Fruit fly (Drosophila melanogaster): ENCODE data around the gene orb2.

orb2 gene

DNA sequence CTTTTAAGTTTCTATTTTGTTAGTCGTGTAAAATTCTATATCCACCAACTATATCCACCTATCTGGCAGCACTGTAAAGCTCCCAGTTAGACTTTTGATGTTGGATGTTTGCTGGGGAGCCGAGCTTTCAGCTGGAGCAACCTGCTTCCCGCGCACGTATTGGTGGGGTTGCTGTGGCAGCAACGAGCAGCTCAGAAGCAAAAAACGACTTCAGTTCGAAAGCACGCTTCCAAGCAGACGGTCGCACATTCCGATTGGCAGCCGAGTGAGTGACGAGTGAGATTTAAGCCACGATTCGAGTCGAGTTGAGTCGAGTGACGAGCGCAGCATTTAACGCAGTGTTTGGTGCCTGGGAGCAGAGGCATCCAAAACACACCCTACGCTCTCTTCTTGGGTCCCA lies 41.9 kb downstream of the orb2 start, which contains the start of the genes Tsp66E and mfr (continued):
- peak; percentile 63 for TF ChIP-seq Bgb (GFP tag; IDR thresholded peaks at IDR 0.05; ENCODE audit: partially characterized antibody)
- TF ChIP-seq Gug (GFP tag; IDR thresholded peaks at IDR 0.05), result 0 out of 4 replicates have a peak, but pooled peaks have one; percentile 1
- TF ChIP-seq CG4730 (GFP tag; IDR thresholded peaks at IDR 0.05), result no peak
- no peak for TF ChIP-seq Fer2 (tag; optimal IDR thresholded peaks at IDR 0.05)
- peak; percentile 58; the same call in 1 of the 3 replicates for TF ChIP-seq Dbx (GFP tag; IDR thresholded peaks at IDR 0.05)
- peak; percentile 96 for TF ChIP-seq CG16779 (GFP tag; IDR thresholded peaks at IDR 0.05)
- TF ChIP-seq HmgD (GFP tag; optimal IDR thresholded peaks at IDR 0.05), result no peak
- TF ChIP-seq lov (optimal IDR thresholded peaks at IDR 0.05), result no peak
- peak; percentile 72; the same call in 1 of the 3 replicates for TF ChIP-seq lov (GFP tag; IDR thresholded peaks at IDR 0.05)
- TF ChIP-seq CG4360 (GFP tag; IDR thresholded peaks at IDR 0.05), result no peak
- peak; percentile 62 for TF ChIP-seq CG13894 (tag; optimal IDR thresholded peaks at IDR 0.05)
- no peak for TF ChIP-seq ash1 (GFP tag; optimal IDR thresholded peaks at IDR 0.05)
- no peak for TF ChIP-seq NC2β (GFP tag; optimal IDR thresholded peaks at IDR 0.05)
- no peak for TF ChIP-seq CG8290 (GFP tag; optimal IDR thresholded peaks at IDR 0.05)
- no peak for TF ChIP-seq CG8290 (tag; optimal IDR thresholded peaks at IDR 0.05)
- TF ChIP-seq Sin3A (optimal IDR thresholded peaks at IDR 0.05), result no peak
- no peak for TF ChIP-seq CG16863 (GFP tag; optimal IDR thresholded peaks at IDR 0.05)
- TF ChIP-seq D19B (GFP tag; optimal IDR thresholded peaks at IDR 0.05), result no peak
- TF ChIP-seq Ravus (GFP tag; IDR thresholded peaks at IDR 0.05), result no peak
- no peak for TF ChIP-seq CG11695 (GFP tag; IDR thresholded peaks at IDR 0.05)
- TF ChIP-seq CG7372 (GFP tag; IDR thresholded peaks at IDR 0.05), result no peak
- peak; percentile 53; the same call in 1 of the 2 replicates for TF ChIP-seq bbx (GFP tag; IDR thresholded peaks at IDR 0.05; ENCODE audit: partially characterized antibody)
- TF ChIP-seq Trl (optimal IDR thresholded peaks at IDR 0.05), result peak in 1 of 2 experiments; percentile 40
- peak; percentile 39 for TF ChIP-seq Trl (GFP tag; optimal IDR thresholded peaks at IDR 0.05)
- peak; percentile 40 for TF ChIP-seq CG13287 (GFP tag; IDR thresholded peaks at IDR 0.05; ENCODE audit: partially characterized antibody)
- no peak for TF ChIP-seq CG2875 (GFP tag; optimal IDR thresholded peaks at IDR 0.05)
- TF ChIP-seq zfh1 (GFP tag; IDR thresholded peaks at IDR 0.05), result peak; percentile 28; the same call in 1 of the 3 replicates
- no peak for TF ChIP-seq dmrt99B (tag; optimal IDR thresholded peaks at IDR 0.05)
- no peak for TF ChIP-seq tap (tag; optimal IDR thresholded peaks at IDR 0.05)
- TF ChIP-seq dmrt11E (tag; optimal IDR thresholded peaks at IDR 0.05), result no peak
- TF ChIP-seq Jarid2 (GFP tag; optimal IDR thresholded peaks at IDR 0.05), result peak; percentile 89
- no peak for TF ChIP-seq dimm (GFP tag; IDR thresholded peaks at IDR 0.05)
- no peak for TF ChIP-seq pzg (GFP tag; optimal IDR thresholded peaks at IDR 0.05)
- no peak for TF ChIP-seq D (optimal IDR thresholded peaks at IDR 0.05)
- TF ChIP-seq D (GFP tag; optimal IDR thresholded peaks at IDR 0.05), result no peak
- no peak for TF ChIP-seq bcd (GFP tag; optimal IDR thresholded peaks at IDR 0.05)
- TF ChIP-seq CG7839 (tag; optimal IDR thresholded peaks at IDR 0.05), result no peak
- no peak for TF ChIP-seq chn (GFP tag; optimal IDR thresholded peaks at IDR 0.05)
- no peak for TF ChIP-seq crc (GFP tag; optimal IDR thresholded peaks at IDR 0.05)
- no peak for TF ChIP-seq CG11085 (GFP tag; IDR thresholded peaks at IDR 0.05)
- no peak for TF ChIP-seq gcm2 (GFP tag; optimal IDR thresholded peaks at IDR 0.05)
- no peak for TF ChIP-seq jumu (GFP tag; optimal IDR thresholded peaks at IDR 0.05)
- TF ChIP-seq CG6854 (GFP tag; optimal IDR thresholded peaks at IDR 0.05), result peak; percentile 39
- no peak for TF ChIP-seq Oaz (GFP tag; IDR thresholded peaks at IDR 0.05)
- no peak for TF ChIP-seq CG15011 (GFP tag; optimal IDR thresholded peaks at IDR 0.05)
- no peak for TF ChIP-seq CG2712 (tag; optimal IDR thresholded peaks at IDR 0.05)
- peak; percentile 8; the same call in 1 of the 2 replicates for TF ChIP-seq CG17328 (GFP tag; IDR thresholded peaks at IDR 0.05)
- TF ChIP-seq Dip3 (GFP tag; optimal IDR thresholded peaks at IDR 0.05), result no peak
- TF ChIP-seq Atf-2 (GFP tag; optimal IDR thresholded peaks at IDR 0.05), result no peak
- TF ChIP-seq CG7786 (GFP tag; optimal IDR thresholded peaks at IDR 0.05), result no peak
- peak; percentile 16 for TF ChIP-seq ewg (GFP tag; optimal IDR thresholded peaks at IDR 0.05)
- TF ChIP-seq CG6175 (GFP tag; IDR thresholded peaks at IDR 0.05), result peak; percentile 99
- TF ChIP-seq grau (tag; optimal IDR thresholded peaks at IDR 0.05), result no peak

All from whole organism, embryonic.